Fruit fly (Drosophila melanogaster) whole organism, embryonic: Measurements from ENCODE around the gene SclA.
A peak's percentile ranks its signal among the peaks of the same experiment; 100 is the strongest.

Experiments used
- Asciz ChIP-seq: fragments of 200-800 bp; sonication (Bioruptor generic); optimal IDR thresholded peaks from 2 replicates; lab custom pipeline; 2017; ENCODE audit warnings: missing biosample characterization, mild to moderate bottlenecking, missing genetic modification characterization, missing genetic modification reagents
- B-H1 ChIP-seq: fragments of 200-800 bp; sonication (Bioruptor generic); IDR thresholded peaks from 3 replicates; pipeline ENCODE4 v1.3.6; 2022; ENCODE audit warnings: missing biosample characterization, missing genetic modification characterization
- CG12155 ChIP-seq: fragments of 200-800 bp; sonication (Bioruptor generic); optimal IDR thresholded peaks from 3 replicates; lab custom pipeline; 2016; ENCODE audit warnings: missing biosample characterization, missing genetic modification characterization
- CG1233 ChIP-seq: fragments of 200-800 bp; sonication (Bioruptor generic); optimal IDR thresholded peaks from 4 replicates; lab custom pipeline; 2018; ENCODE audit warnings: missing biosample characterization, mild to moderate bottlenecking, missing genetic modification characterization
- CG12744 ChIP-seq: fragments of 200-800 bp; sonication (Bioruptor generic); optimal IDR thresholded peaks from 2 replicates; lab custom pipeline; 2016; ENCODE audit warnings: missing biosample characterization, missing genetic modification characterization
- CG12942 ChIP-seq: fragments of 200-800 bp; sonication (Bioruptor generic); optimal IDR thresholded peaks from 3 replicates; lab custom pipeline; 2016; ENCODE audit warnings: missing biosample characterization, missing genetic modification characterization
- CG14441 ChIP-seq: fragments of 200-800 bp; sonication (Bioruptor generic); IDR thresholded peaks from 2 replicates; pipeline ENCODE4 v1.3.6; 2022; ENCODE audit warnings: missing biosample characterization, missing genetic modification characterization
- CG1647 ChIP-seq: fragments of 200-800 bp; sonication (Bioruptor generic); optimal IDR thresholded peaks from 3 replicates; lab custom pipeline; 2016; ENCODE audit warnings: missing biosample characterization, missing genetic modification characterization
- CG16779 ChIP-seq: fragments of 200-800 bp; sonication (Bioruptor generic); IDR thresholded peaks from 2 replicates; pipeline ENCODE4 v1.3.6; 2022; ENCODE audit warnings: missing biosample characterization, missing genetic modification characterization
- CG17385 ChIP-seq: fragments of 200-800 bp; sonication (Bioruptor generic); optimal IDR thresholded peaks from 3 replicates; lab custom pipeline; 2018; ENCODE audit warnings: missing biosample characterization, mild to moderate bottlenecking, missing genetic modification characterization
- CG17612 ChIP-seq: fragments of 200-800 bp; sonication (Bioruptor generic); IDR thresholded peaks from 2 replicates; pipeline ENCODE4 v1.3.6; 2022; ENCODE audit warnings: missing biosample characterization, missing genetic modification characterization
- CG17802 ChIP-seq: fragments of 200-800 bp; sonication (Bioruptor generic); optimal IDR thresholded peaks from 2 replicates; lab custom pipeline; 2018; ENCODE audit warnings: missing biosample characterization, mild to moderate bottlenecking, missing genetic modification characterization, moderate library complexity
- CG1792 ChIP-seq: fragments of 200-800 bp; sonication (Bioruptor generic); optimal IDR thresholded peaks from 2 replicates; lab custom pipeline; 2016; ENCODE audit warnings: missing biosample characterization, missing genetic modification characterization
- CG18599 ChIP-seq: fragments of 200-800 bp; sonication (Bioruptor generic); optimal IDR thresholded peaks from 3 replicates; lab custom pipeline; 2017; ENCODE audit warnings: missing biosample characterization, missing genetic modification characterization, mild to moderate bottlenecking, moderate library complexity, missing genetic modification reagents
- CG31441 ChIP-seq: fragments of 200-800 bp; sonication (Bioruptor generic); IDR thresholded peaks from 2 replicates; pipeline ENCODE4 v1.3.6; 2022; ENCODE audit warnings: missing biosample characterization, missing genetic modification characterization
- CG3163 ChIP-seq: fragments of 200-800 bp; sonication (Bioruptor generic); optimal IDR thresholded peaks from 3 replicates; lab custom pipeline; 2016; ENCODE audit warnings: missing biosample characterization, missing genetic modification characterization
- CG4424 ChIP-seq: fragments of 200-800 bp; sonication (Bioruptor generic); optimal IDR thresholded peaks from 3 replicates; lab custom pipeline; 2016; ENCODE audit warnings: missing biosample characterization, missing genetic modification characterization
- CG6791 ChIP-seq: fragments of 200-800 bp; sonication (Bioruptor generic); IDR thresholded peaks from 3 replicates; pipeline ENCODE4 v1.3.6; 2022; ENCODE audit warnings: missing biosample characterization, missing genetic modification characterization; ENCODE audit not compliant: partially characterized antibody
- CG6854 ChIP-seq: fragments of 200-800 bp; sonication (Bioruptor generic); optimal IDR thresholded peaks from 3 replicates; lab custom pipeline; 2017; ENCODE audit warnings: missing biosample characterization, mild to moderate bottlenecking, missing genetic modification characterization
- CG8765 ChIP-seq: fragments of 200-800 bp; sonication (Bioruptor generic); IDR thresholded peaks from 2 replicates; pipeline ENCODE4 v1.3.6; 2022; ENCODE audit warnings: missing biosample characterization, missing genetic modification characterization
- CG9215 ChIP-seq: fragments of 200-800 bp; sonication (Bioruptor generic); IDR thresholded peaks from 2 replicates; pipeline ENCODE4 v1.3.6; 2022; ENCODE audit warnings: missing biosample characterization, missing genetic modification characterization
- CG9727 ChIP-seq: fragments of 200-800 bp; sonication (Bioruptor generic); optimal IDR thresholded peaks from 3 replicates; lab custom pipeline; 2017; ENCODE audit warnings: missing biosample characterization, mild to moderate bottlenecking, missing genetic modification characterization
- D19A ChIP-seq: fragments of 200-800 bp; optimal IDR thresholded peaks from 3 replicates; lab custom pipeline; 2019; ENCODE audit warnings: missing biosample characterization, mild to moderate bottlenecking, missing genetic modification characterization, moderate library complexity
- GATAe ChIP-seq: fragments of 200-800 bp; sonication (Bioruptor generic); conservative IDR thresholded peaks from 2 replicates; pipeline ENCODE4 v1.3.6; 2022; ENCODE audit warnings: missing biosample characterization, missing genetic modification characterization
- MBD-R2 ChIP-seq: fragments of 200-800 bp; sonication (Bioruptor generic); IDR thresholded peaks from 2 replicates; pipeline ENCODE4 v1.3.6; 2022; ENCODE audit warnings: missing biosample characterization, missing genetic modification characterization
- Max ChIP-seq: fragments of 200-800 bp; sonication (Bioruptor generic); optimal IDR thresholded peaks from 2 replicates; lab custom pipeline; 2016; ENCODE audit warnings: missing biosample characterization, mild to moderate bottlenecking, missing genetic modification characterization
- Side ChIP-seq: fragments of 200-800 bp; sonication (Bioruptor generic); optimal IDR thresholded peaks from 2 replicates; lab custom pipeline; 2016; ENCODE audit warnings: missing biosample characterization, missing genetic modification characterization
- Sox100B ChIP-seq: fragments of 200-800 bp; sonication (Bioruptor generic); optimal IDR thresholded peaks from 3 replicates; lab custom pipeline; 2018; ENCODE audit warnings: missing biosample characterization, mild to moderate bottlenecking, missing genetic modification characterization
- Usf ChIP-seq: fragments of 200-800 bp; sonication (Bioruptor generic); optimal IDR thresholded peaks from 2 replicates; lab custom pipeline; 2017; ENCODE audit warnings: missing genotype, missing biosample characterization, missing genetic modification characterization
- Xbp1 ChIP-seq: fragments of 200-800 bp; sonication (Bioruptor generic); optimal IDR thresholded peaks from 3 replicates; lab custom pipeline; 2016; ENCODE audit warnings: missing biosample characterization, mild to moderate bottlenecking, missing genetic modification characterization
- ap ChIP-seq: fragments of 200-800 bp; sonication (Bioruptor generic); IDR thresholded peaks from 2 replicates; pipeline ENCODE4 v1.3.6; 2022; ENCODE audit warnings: missing biosample characterization, missing genetic modification characterization
- bigmax ChIP-seq: fragments of 200-800 bp; sonication (Bioruptor generic); optimal IDR thresholded peaks from 2 replicates; lab custom pipeline; 2018; ENCODE audit warnings: missing biosample characterization, mild to moderate bottlenecking, missing genetic modification characterization
- crp ChIP-seq, 2 experiments: fragments of 200-800 bp; sonication (Bioruptor generic); optimal IDR thresholded peaks; 2 replicates in 1 of 2; 3 replicates in 1 of 2; lab custom pipeline; 2017; ENCODE audit warnings: missing biosample characterization in 2 of 2, missing genetic modification characterization in 2 of 2, mild to moderate bottlenecking in 1 of 2, moderate library complexity in 1 of 2
- dati ChIP-seq: fragments of 200-800 bp; sonication (Bioruptor generic); IDR thresholded peaks from 2 replicates; pipeline ENCODE4 v1.3.6; 2022; ENCODE audit warnings: missing biosample characterization, missing genetic modification characterization
- dimm ChIP-seq: fragments of 200-800 bp; sonication (Bioruptor generic); IDR thresholded peaks from 2 replicates; pipeline ENCODE4 v1.3.6; 2022; ENCODE audit warnings: missing biosample characterization, missing genetic modification characterization
- fu2 ChIP-seq: fragments of 200-800 bp; sonication (Bioruptor generic); optimal IDR thresholded peaks from 2 replicates; lab custom pipeline; 2016; ENCODE audit warnings: missing biosample characterization, missing genetic modification characterization
- jumu ChIP-seq: fragments of 200-800 bp; sonication (Bioruptor generic); optimal IDR thresholded peaks from 3 replicates; lab custom pipeline; 2016; ENCODE audit warnings: missing biosample characterization, missing genetic modification characterization
- kay ChIP-seq: fragments of 200-800 bp; sonication (Bioruptor generic); optimal IDR thresholded peaks from 2 replicates; lab custom pipeline; 2016; ENCODE audit warnings: missing biosample characterization, missing genetic modification characterization
- klu ChIP-seq: fragments of 200-800 bp; sonication (Bioruptor generic); IDR thresholded peaks from 2 replicates; pipeline ENCODE4 v1.3.6; 2022; ENCODE audit warnings: missing biosample characterization, missing genetic modification characterization
- mam ChIP-seq: fragments of 200-800 bp; sonication (Bioruptor generic); optimal IDR thresholded peaks from 3 replicates; lab custom pipeline; 2016; ENCODE audit warnings: missing biosample characterization, missing genetic modification characterization
- nerfin-1 ChIP-seq: fragments of 200-800 bp; sonication (Bioruptor generic); optimal IDR thresholded peaks from 3 replicates; lab custom pipeline; 2019; ENCODE audit warnings: missing biosample characterization, mild to moderate bottlenecking, missing genetic modification characterization, moderate library complexity
- org-1 ChIP-seq: fragments of 200-800 bp; sonication (Bioruptor generic); optimal IDR thresholded peaks from 2 replicates; lab custom pipeline; 2017; ENCODE audit warnings: missing biosample characterization, missing genetic modification characterization
- pros ChIP-seq: fragments of 200-800 bp; sonication (Bioruptor generic); optimal IDR thresholded peaks from 3 replicates; lab custom pipeline; 2019; ENCODE audit warnings: missing biosample characterization, mild to moderate bottlenecking, missing genetic modification characterization, moderate library complexity
- salm ChIP-seq: fragments of 200-800 bp; sonication (Bioruptor generic); optimal IDR thresholded peaks from 2 replicates; lab custom pipeline; 2018; ENCODE audit warnings: missing biosample characterization, mild to moderate bottlenecking, missing genetic modification characterization
- schlank ChIP-seq: fragments of 200-800 bp; sonication (Bioruptor generic); optimal IDR thresholded peaks from 2 replicates; lab custom pipeline; 2018; ENCODE audit warnings: missing biosample characterization, mild to moderate bottlenecking, missing genetic modification characterization
- scrt ChIP-seq: fragments of 200-800 bp; sonication (Bioruptor generic); optimal IDR thresholded peaks from 2 replicates; lab custom pipeline; 2018; ENCODE audit warnings: missing biosample characterization, mild to moderate bottlenecking, missing genetic modification characterization, moderate library complexity
- sens ChIP-seq: fragments of 200-800 bp; sonication (Bioruptor generic); peaks from one replicate; lab custom pipeline; 2016; ENCODE audit warnings: missing biosample characterization, missing genetic modification characterization
- slou ChIP-seq: fragments of 200-800 bp; sonication (Bioruptor generic); optimal IDR thresholded peaks from 3 replicates; lab custom pipeline; 2016; ENCODE audit warnings: missing biosample characterization, missing genetic modification characterization
- sug ChIP-seq: fragments of 200-800 bp; optimal IDR thresholded peaks from 2 replicates; lab custom pipeline; 2019; ENCODE audit warnings: missing biosample characterization, mild to moderate bottlenecking, missing genetic modification characterization, moderate library complexity
- twi ChIP-seq: fragments of 200-800 bp; optimal IDR thresholded peaks from 2 replicates; lab custom pipeline; 2019; ENCODE audit warnings: missing biosample characterization, mild to moderate bottlenecking, missing genetic modification characterization, moderate library complexity
- usp ChIP-seq: fragments of >200 bp; optimal IDR thresholded peaks from 2 replicates; lab custom pipeline; 2017; ENCODE audit warnings: missing biosample characterization, missing genetic modification characterization
- z ChIP-seq: fragments of 200-800 bp; sonication (Bioruptor generic); IDR thresholded peaks from 3 replicates; pipeline ENCODE4 v1.3.6; 2022; ENCODE audit warnings: missing biosample characterization, missing genetic modification characterization

Gene SclA

dm6 chr2L:16818335-16818973 is 19.3 kb upstream of the SclA start (continued):
- TF ChIP-seq CG1233 (GFP tag; lab: Kevin White, UChicago) (peak; percentile 33), CG17612 (GFP tag; lab: Robert Waterston, UW) (no peak), CG4424 (peak; percentile 53), twi (tag; lab: Kevin White, UChicago) (no peak), CG3163 (no peak), CG18599 (GFP tag; lab: Kevin White, UChicago) (peak; percentile 10), Side (GFP tag; lab: Kevin White, UChicago) (no peak), mam (GFP tag; lab: Kevin White, UChicago) (no peak), CG31441 (peak; percentile 65), sens (GFP tag; lab: Kevin White, UChicago) (peak; percentile 91), D19A (tag; lab: Kevin White, UChicago) (peak; percentile 50), Asciz (GFP tag; lab: Kevin White, UChicago) (peak; percentile 40), fu2 (no peak), pros (GFP tag; lab: Kevin White, UChicago) (no peak), CG12942 (GFP tag; lab: Kevin White, UChicago) (no peak), CG14441 (GFP tag; lab: Robert Waterston, UW) (no peak), CG17385 (peak; percentile 25), dati (GFP tag; lab: Robert Waterston, UW) (no peak), CG16779 (GFP tag; lab: Robert Waterston, UW) (no peak), CG6854 (GFP tag; lab: Kevin White, UChicago) (no peak), bigmax (GFP tag; lab: Kevin White, UChicago) (no peak), z (GFP tag; lab: Robert Waterston, UW) (no peak), Max (GFP tag; lab: Kevin White, UChicago) (peak; percentile 5), CG9727 (GFP tag; lab: Kevin White, UChicago) (no peak), Usf (GFP tag; lab: Kevin White, UChicago) (no peak), CG1647 (GFP tag; lab: Kevin White, UChicago) (no peak), CG12155 (GFP tag; lab: Kevin White, UChicago) (no peak), salm (tag; lab: Kevin White, UChicago) (peak; percentile 9), MBD-R2 (GFP tag; lab: Robert Waterston, UW) (no peak), CG12744 (GFP tag; lab: Kevin White, UChicago) (no peak), klu (GFP tag; lab: Robert Waterston, UW) (no peak), Xbp1 (GFP tag; lab: Kevin White, UChicago) (peak; percentile 12), CG6791 (GFP tag; lab: Robert Waterston, UW) (no peak), B-H1 (GFP tag; lab: Robert Waterston, UW) (no peak), nerfin-1 (tag; lab: Kevin White, UChicago) (peak; percentile 36), usp (GFP tag; lab: Kevin White, UChicago) (no peak), kay (GFP tag; lab: Kevin White, UChicago) (peak; percentile 24), jumu (GFP tag; lab: Kevin White, UChicago) (no peak), scrt (no peak), dimm (GFP tag; lab: Robert Waterston, UW) (no peak), crp (GFP tag; optimal IDR thresholded peaks at IDR 0.05; lab: Kevin White, UChicago) (no peak), CG8765 (GFP tag; lab: Robert Waterston, UW) (no peak), sug (tag; lab: Kevin White, UChicago) (no peak), ap (no peak), org-1 (GFP tag; lab: Kevin White, UChicago) (peak; percentile 22), GATAe (GFP tag; lab: Robert Waterston, UW) (no peak), CG1792 (GFP tag; lab: Kevin White, UChicago) (no peak), CG9215 (GFP tag; lab: Robert Waterston, UW) (no peak), Sox100B (GFP tag; lab: Kevin White, UChicago) (peak; percentile 32), schlank (tag; lab: Kevin White, UChicago) (no peak), CG17802 (tag; lab: Kevin White, UChicago) (peak; percentile 5), slou (no peak)
